Fruit fly (Drosophila melanogaster): Measurements from ENCODE around the gene nerfin-2.
A peak's percentile ranks its signal among the peaks of the same experiment; 100 is the strongest.

Gene nerfin-2

DNA sequence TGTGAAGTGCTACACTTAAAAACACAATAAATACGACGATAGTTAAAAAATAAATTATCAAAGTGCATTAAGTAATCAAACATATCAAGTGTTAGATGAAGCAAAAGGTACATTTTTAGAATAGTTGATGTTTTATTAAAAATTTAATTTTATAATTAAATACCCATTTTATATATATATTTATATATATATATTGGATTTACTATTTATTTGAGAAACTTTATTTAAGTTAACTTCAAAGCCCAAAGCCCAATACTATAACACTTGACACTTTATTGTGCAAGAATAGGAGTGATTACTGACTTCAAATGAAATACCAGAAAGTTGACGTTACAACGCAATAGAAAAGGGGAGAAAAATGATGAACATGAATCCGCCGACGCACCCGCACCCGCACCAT lies at the start of gene nerfin-2:
Gene nerfin-2, plus strand, starts transcription at position 301 of the 400 bp plus-strand sequence.
- TF ChIP-seq CG8478 (optimal IDR thresholded peaks at IDR 0.05) (no peak), pan (optimal IDR thresholded peaks at IDR 0.05) (no peak), EcR (GFP tag; optimal IDR thresholded peaks at IDR 0.05) (no peak), psq (optimal IDR thresholded peaks at IDR 0.05) (no peak), usp (GFP tag; optimal IDR thresholded peaks at IDR 0.05) (no peak), Dll (optimal IDR thresholded peaks at IDR 0.05) (no peak)

DNA sequence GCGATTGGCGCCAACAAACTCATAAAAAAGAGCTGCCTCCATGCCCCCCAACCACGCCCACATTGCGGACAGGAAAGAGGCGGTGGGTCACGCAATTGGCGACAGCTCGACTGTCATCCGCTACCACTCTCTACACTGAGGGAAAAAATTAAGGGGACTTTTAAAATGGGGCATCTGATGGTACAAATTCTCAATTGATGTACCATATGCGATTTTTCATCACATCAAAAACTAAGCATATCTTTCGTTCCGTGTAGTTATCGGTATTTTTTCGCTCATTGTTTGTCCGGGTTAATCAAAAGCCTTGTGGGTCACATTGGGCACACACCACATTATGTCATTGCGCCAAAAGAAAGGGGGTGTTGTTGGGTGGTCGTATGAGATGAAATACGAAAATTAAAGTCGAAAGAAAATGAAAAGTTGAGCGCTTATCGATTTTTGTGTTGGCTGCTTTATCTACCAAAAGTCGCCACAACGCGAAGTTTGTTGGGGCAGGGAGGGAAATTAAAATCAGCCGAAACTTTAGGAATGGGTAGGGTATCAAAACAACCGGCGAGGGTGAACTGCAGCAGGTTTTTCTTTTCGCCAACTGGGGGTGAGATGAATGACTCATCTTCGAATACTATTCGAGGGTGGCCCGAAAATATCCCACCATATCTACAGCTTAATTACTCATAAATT lies 46.7 kb upstream of the nerfin-2 start:
- TF ChIP-seq Dll (optimal IDR thresholded peaks at IDR 0.05) = no peak
- TF ChIP-seq EcR (GFP tag; optimal IDR thresholded peaks at IDR 0.05) = no peak

- no peak for TF ChIP-seq EcR (GFP tag; optimal IDR thresholded peaks at IDR 0.05)
Measured at dm6 chr3R:10025050-10025449, 45.9 kb upstream of the nerfin-2 start, which contains the start of gene CG31407. TSS of gene CG31407 (minus strand) at chr3R:10025150.

DNA sequence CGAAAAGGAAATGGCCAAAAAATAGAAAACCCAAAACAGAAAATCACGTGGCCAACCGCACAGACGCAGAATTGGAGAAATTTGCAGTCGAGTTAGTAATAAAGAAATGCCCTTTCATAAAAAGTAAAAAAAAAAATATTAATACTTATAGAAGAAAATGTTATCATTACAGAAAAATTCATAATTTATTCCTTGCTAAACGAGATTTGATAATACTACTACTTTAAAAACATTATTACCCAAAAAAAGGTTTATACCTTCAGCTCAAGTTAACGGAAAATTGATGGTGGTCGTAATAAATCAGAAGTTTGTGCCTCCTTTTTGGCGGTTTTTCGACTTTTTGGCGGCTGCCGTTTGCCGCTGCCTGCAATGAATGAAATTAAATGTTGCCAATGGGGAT lies 42.5 kb upstream of the nerfin-2 start:
- TF ChIP-seq CG8478 (optimal IDR thresholded peaks at IDR 0.05) = no peak

dm6 chr3R:10031480-10031879 lies 39.4 kb upstream of the nerfin-2 start:
- no peak for TF ChIP-seq Dll (optimal IDR thresholded peaks at IDR 0.05)
- no peak for TF ChIP-seq CG8478 (optimal IDR thresholded peaks at IDR 0.05)
- no peak for TF ChIP-seq pan (optimal IDR thresholded peaks at IDR 0.05)
- TF ChIP-seq psq (optimal IDR thresholded peaks at IDR 0.05) = no peak
- TF ChIP-seq usp (GFP tag; optimal IDR thresholded peaks at IDR 0.05) = no peak
- TF ChIP-seq EcR (GFP tag; optimal IDR thresholded peaks at IDR 0.05) = no peak

- TF ChIP-seq Dll (optimal IDR thresholded peaks at IDR 0.05) (no peak), CG8478 (optimal IDR thresholded peaks at IDR 0.05) (no peak), psq (optimal IDR thresholded peaks at IDR 0.05) (no peak), pan (optimal IDR thresholded peaks at IDR 0.05) (no peak), usp (GFP tag; optimal IDR thresholded peaks at IDR 0.05) (no peak), EcR (GFP tag; optimal IDR thresholded peaks at IDR 0.05) (no peak)
Measured at dm6 chr3R:10032951-10033720, 37.8 kb upstream of the nerfin-2 start.

DNA sequence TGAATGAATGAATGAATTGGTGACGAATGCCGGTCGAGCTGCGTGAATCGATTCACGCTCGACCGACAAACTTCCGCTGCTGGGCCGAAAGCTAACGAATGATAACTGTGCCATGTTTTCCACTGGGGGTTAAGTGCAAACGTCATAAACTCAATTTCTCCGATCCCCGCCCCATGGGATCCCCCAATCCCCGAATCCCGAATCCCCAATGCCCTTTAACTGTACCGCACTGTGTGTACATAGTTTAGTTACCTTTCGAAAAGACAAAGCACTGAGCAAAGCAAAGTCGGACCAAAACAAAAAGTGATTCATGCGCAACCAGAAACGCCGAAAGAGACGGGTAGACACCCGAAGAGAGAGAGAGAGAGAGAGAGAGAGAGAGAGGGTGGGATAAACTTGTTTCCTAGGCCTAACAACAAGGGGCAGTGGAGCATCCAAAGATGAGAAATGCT lies 35.9 kb upstream of the nerfin-2 start:
- no peak for TF ChIP-seq CG8478 (optimal IDR thresholded peaks at IDR 0.05)
- TF ChIP-seq EcR (GFP tag; optimal IDR thresholded peaks at IDR 0.05) = no peak
- no peak for TF ChIP-seq psq (optimal IDR thresholded peaks at IDR 0.05)
- no peak for TF ChIP-seq pan (optimal IDR thresholded peaks at IDR 0.05)
- TF ChIP-seq Dll (optimal IDR thresholded peaks at IDR 0.05) = no peak
- no peak for TF ChIP-seq usp (GFP tag; optimal IDR thresholded peaks at IDR 0.05)

dm6 chr3R:10035765-10036164 lies 35.2 kb upstream of the nerfin-2 start:
- TF ChIP-seq Dll (optimal IDR thresholded peaks at IDR 0.05) = no peak
- TF ChIP-seq psq (optimal IDR thresholded peaks at IDR 0.05) = no peak
- TF ChIP-seq CG8478 (optimal IDR thresholded peaks at IDR 0.05) = no peak
- TF ChIP-seq EcR (GFP tag; optimal IDR thresholded peaks at IDR 0.05) = no peak
- TF ChIP-seq usp (GFP tag; optimal IDR thresholded peaks at IDR 0.05) = no peak
- TF ChIP-seq pan (optimal IDR thresholded peaks at IDR 0.05) = no peak

- no peak for TF ChIP-seq Dll (optimal IDR thresholded peaks at IDR 0.05)
- TF ChIP-seq psq (optimal IDR thresholded peaks at IDR 0.05) = no peak
Measured at dm6 chr3R:10039188-10039587, 31.7 kb upstream of the nerfin-2 start.

DNA sequence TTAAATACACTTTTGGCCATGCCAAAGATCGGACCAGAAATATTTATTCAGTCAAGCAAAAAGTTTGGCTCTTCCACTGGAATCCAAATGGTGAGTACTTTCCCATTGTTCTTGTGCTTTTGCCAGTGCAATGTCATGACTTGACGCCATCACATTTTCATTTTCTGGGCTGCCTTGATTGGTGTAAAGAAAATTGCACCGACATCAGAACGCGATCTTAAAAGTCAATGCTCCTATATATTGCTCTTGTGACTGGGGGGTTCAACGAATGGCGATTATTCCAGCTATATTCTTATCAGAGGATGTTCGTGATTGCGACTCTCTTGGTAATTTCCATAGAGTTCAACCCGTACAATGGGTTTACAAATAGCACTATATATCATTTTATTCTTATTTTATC lies 30.4 kb upstream of the nerfin-2 start:
- TF ChIP-seq EcR (GFP tag; optimal IDR thresholded peaks at IDR 0.05) (peak; percentile 57 to 64), usp (GFP tag; optimal IDR thresholded peaks at IDR 0.05) (no peak)

- TF ChIP-seq EcR (GFP tag; optimal IDR thresholded peaks at IDR 0.05) (no peak), pan (optimal IDR thresholded peaks at IDR 0.05) (no peak), Dll (optimal IDR thresholded peaks at IDR 0.05) (no peak), usp (GFP tag; optimal IDR thresholded peaks at IDR 0.05) (no peak), psq (optimal IDR thresholded peaks at IDR 0.05) (no peak), CG8478 (optimal IDR thresholded peaks at IDR 0.05) (no peak)
Measured at dm6 chr3R:10042024-10042663, 28.8 kb upstream of the nerfin-2 start.

DNA sequence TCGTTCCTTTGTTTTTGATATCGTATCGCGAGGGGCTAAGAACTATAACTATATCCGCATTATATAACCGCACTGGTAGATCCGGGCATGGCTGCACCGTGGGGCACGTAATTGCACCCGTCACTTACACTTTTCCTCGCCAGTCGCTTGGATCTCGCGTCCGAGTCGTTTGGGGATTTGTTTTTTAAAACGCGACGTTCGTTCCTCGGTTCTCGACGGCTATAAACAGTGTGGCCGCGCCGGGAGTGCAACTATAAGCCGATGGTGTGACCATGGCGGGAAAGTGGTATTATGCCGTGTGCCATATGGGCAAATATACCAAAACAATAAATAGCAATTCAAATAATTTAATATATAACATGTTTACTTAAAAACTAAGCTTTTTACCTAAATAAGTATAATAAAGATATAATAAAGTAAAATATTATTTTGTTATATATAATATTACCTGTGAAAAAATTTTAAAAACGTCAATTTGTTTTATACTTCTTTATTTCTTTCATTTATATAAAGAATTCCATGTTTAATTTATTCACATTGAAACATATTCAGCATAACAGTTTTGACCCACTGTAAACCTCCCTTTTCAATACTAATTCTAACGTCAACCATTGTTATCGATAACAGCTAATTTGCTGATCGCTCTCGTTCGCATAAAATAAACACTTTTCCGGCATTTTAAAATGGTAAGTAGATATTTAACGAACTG lies 28.1 kb upstream of the nerfin-2 start, which contains the start of the genes Mical and CG3909:
Gene Mical, minus strand, starts transcription at position 232 of the 709 bp plus-strand sequence.
Gene CG3909, plus strand, starts transcription at position 607 of the 709 bp plus-strand sequence.
- TF ChIP-seq pan (optimal IDR thresholded peaks at IDR 0.05) (no peak), EcR (GFP tag; optimal IDR thresholded peaks at IDR 0.05) (no peak), psq (optimal IDR thresholded peaks at IDR 0.05) (no peak), Dll (optimal IDR thresholded peaks at IDR 0.05) (no peak), usp (GFP tag; optimal IDR thresholded peaks at IDR 0.05) (no peak), CG8478 (optimal IDR thresholded peaks at IDR 0.05) (no peak)

All from whole organism.